Worm (Caenorhabditis elegans) whole organism, L4 larva: Measurements from ENCODE around the gene R11G1.7.

Experiments used
- F26F4.8 ChIP-seq: fragments of 200-800 bp; sonication (Bioruptor generic); conservative IDR thresholded peaks from 2 replicates; pipeline ENCODE4 v1.3.6; 2022; ENCODE audit warnings: missing genetic modification characterization, missing compliant biosample characterization
- ZK337.2 ChIP-seq: fragments of 200-800 bp; sonication (Bioruptor generic); IDR thresholded peaks from 2 replicates; pipeline ENCODE4 v1.3.6; 2022; ENCODE audit warnings: missing genetic modification reagents, missing genetic modification characterization, missing compliant biosample characterization
- aly-2 ChIP-seq: sonication (generic microtip); optimal IDR thresholded peaks from 2 replicates; lab custom pipeline; 2018; ENCODE audit warnings: missing biosample characterization, missing genetic modification characterization
- ama-1 ChIP-seq: fragments of 150-350 bp; optimal IDR thresholded peaks from 2 replicates; lab custom pipeline; 2014; ENCODE audit warnings: inconsistent platforms, mixed read lengths
- arid-1 ChIP-seq: fragments of 200-800 bp; sonication (Bioruptor generic); conservative IDR thresholded peaks from 2 replicates; pipeline ENCODE4 v1.3.6; 2022; ENCODE audit warnings: missing genetic modification reagents, missing genetic modification characterization, missing compliant biosample characterization
- dmd-6 ChIP-seq: fragments of 200-800 bp; sonication (Bioruptor generic); IDR thresholded peaks from 2 replicates; pipeline ENCODE4 v1.3.6; 2022; ENCODE audit warnings: missing genetic modification reagents, missing genetic modification characterization, missing compliant biosample characterization
- hmg-1.1 ChIP-seq: fragments of 200-800 bp; sonication (Bioruptor generic); IDR thresholded peaks from 2 replicates; pipeline ENCODE4 v1.3.6; 2022; ENCODE audit warnings: missing genetic modification reagents, missing genetic modification characterization, missing compliant biosample characterization
- nhr-237 ChIP-seq: sonication (generic microtip); optimal IDR thresholded peaks from 2 replicates; lab custom pipeline; 2017; ENCODE audit warnings: missing biosample characterization, missing genetic modification characterization
- zag-1 ChIP-seq: fragments of 150-350 bp; optimal IDR thresholded peaks from 2 replicates; lab custom pipeline; 2014; ENCODE audit warnings: missing biosample characterization, missing genetic modification characterization
- zip-11 ChIP-seq: fragments of 200-800 bp; sonication (Bioruptor generic); IDR thresholded peaks from 2 replicates; pipeline ENCODE4 v1.3.6; 2022; ENCODE audit warnings: missing genetic modification characterization, missing compliant biosample characterization
- ztf-11 ChIP-seq: fragments of 150-350 bp; optimal IDR thresholded peaks from 2 replicates; lab custom pipeline; 2014; ENCODE audit warnings: missing biosample characterization, missing genetic modification characterization

ce11 chrX:3654623-3655022 lies 1.4 kb upstream of the R11G1.7 start, which contains the start of gene R11G1.11:
- TF ChIP-seq hmg-1.1 (GFP tag; lab: Robert Waterston, UW), result no peak
- no peak for TF ChIP-seq ztf-11 (tag; lab: Kevin White, UChicago)
- TF ChIP-seq ama-1, result no peak
- TF ChIP-seq ZK337.2 (GFP tag; lab: Robert Waterston, UW), result no peak
- no peak for TF ChIP-seq arid-1 (GFP tag; lab: Robert Waterston, UW)
- no peak for TF ChIP-seq zip-11 (GFP tag; lab: Robert Waterston, UW)
- no peak for TF ChIP-seq dmd-6 (GFP tag; lab: Robert Waterston, UW)
- no peak for TF ChIP-seq zag-1 (tag; lab: Kevin White, UChicago)
- no peak for TF ChIP-seq F26F4.8 (GFP tag; lab: Robert Waterston, UW)
- no peak for TF ChIP-seq aly-2 (tag; lab: Kevin White, UChicago)
- no peak for TF ChIP-seq nhr-237 (tag; lab: Kevin White, UChicago)
